Fruit fly (Drosophila melanogaster) whole organism, wandering third instar larva: Measurements from ENCODE around the gene CG14866.
A peak's percentile ranks its signal among the peaks of the same experiment; 100 is the strongest.

Experiments used
- Abd-B ChIP-seq: fragments of >200 bp; optimal IDR thresholded peaks from 2 replicates; lab custom pipeline; 2017; ENCODE audit warnings: missing biosample characterization, missing genetic modification characterization
- CG32264 ChIP-seq: fragments of 200-800 bp; sonication (Bioruptor generic); optimal IDR thresholded peaks from 2 replicates; lab custom pipeline; 2016; ENCODE audit warnings: missing biosample characterization, missing genetic modification characterization
- CG9705 ChIP-seq: fragments of 200-800 bp; sonication (Bioruptor generic); optimal IDR thresholded peaks from 2 replicates; lab custom pipeline; 2018; ENCODE audit warnings: missing biosample characterization, mild to moderate bottlenecking, missing genetic modification characterization
- CrebA ChIP-seq: fragments of 200-800 bp; sonication (Bioruptor generic); optimal IDR thresholded peaks from 2 replicates; lab custom pipeline; 2016; ENCODE audit warnings: missing biosample characterization, mild to moderate bottlenecking, missing genetic modification characterization, borderline replicate concordance
- Dfd ChIP-seq: fragments of >200 bp; optimal IDR thresholded peaks from 2 replicates; lab custom pipeline; 2017; ENCODE audit warnings: missing biosample characterization, missing genetic modification characterization
- Dif ChIP-seq: fragments of 200-275, 200-300 bp; sonication (Bioruptor generic); optimal IDR thresholded peaks from 2 replicates; lab custom pipeline; 2018; ENCODE audit warnings: missing biosample characterization, missing genetic modification characterization; ENCODE audit not compliant: partially characterized antibody
- GATAd ChIP-seq: sonication (Bioruptor generic); optimal IDR thresholded peaks from 2 replicates; lab custom pipeline; 2016; ENCODE audit warnings: missing biosample characterization, missing genetic modification characterization
- HLH106 ChIP-seq: fragments of 200-800 bp; optimal IDR thresholded peaks from 3 replicates; lab custom pipeline; 2019; ENCODE audit warnings: missing biosample characterization, mild to moderate bottlenecking, missing genetic modification characterization, moderate library complexity
- Hnf4 ChIP-seq: fragments of 200-800 bp; sonication (Bioruptor generic); optimal IDR thresholded peaks from 2 replicates; lab custom pipeline; 2016; ENCODE audit warnings: missing biosample characterization, mild to moderate bottlenecking, missing genetic modification characterization
- Hr78 ChIP-seq: fragments of >200 bp; optimal IDR thresholded peaks from 2 replicates; lab custom pipeline; 2017; ENCODE audit warnings: missing biosample characterization, missing genetic modification characterization
- Hr83 ChIP-seq: fragments of 200-300 bp; sonication (Bioruptor generic); optimal IDR thresholded peaks from 2 replicates; lab custom pipeline; 2016; ENCODE audit warnings: missing biosample characterization, mild to moderate bottlenecking, missing genetic modification characterization, moderate library complexity; ENCODE audit not compliant: poor library complexity, severe bottlenecking
- Jra ChIP-seq: sonication (Bioruptor generic); optimal IDR thresholded peaks from 2 replicates; lab custom pipeline; 2016; ENCODE audit warnings: missing biosample characterization, missing genetic modification characterization
- Mio ChIP-seq: sonication (Bioruptor generic); optimal IDR thresholded peaks from 2 replicates; lab custom pipeline; 2016; ENCODE audit warnings: missing biosample characterization, missing genetic modification characterization
- Myc ChIP-seq: fragments of >200 bp; optimal IDR thresholded peaks from 2 replicates; lab custom pipeline; 2017
- N ChIP-seq: fragments of >200 bp; optimal IDR thresholded peaks from 2 replicates; lab custom pipeline; 2018; ENCODE audit warnings: missing biosample characterization, missing external identifiers, missing genetic modification characterization
- OdsH ChIP-seq: fragments of 200-800 bp; sonication (Bioruptor generic); optimal IDR thresholded peaks from 2 replicates; lab custom pipeline; 2016; ENCODE audit warnings: missing biosample characterization, mild to moderate bottlenecking, missing genetic modification characterization
- Rel ChIP-seq, 2 experiments: fragments of 200-800 bp; sonication (Bioruptor generic) in 1 of 2; optimal IDR thresholded peaks; 2 replicates in 1 of 2; 3 replicates in 1 of 2; lab custom pipeline; 2016 to 2019; ENCODE audit warnings: mild to moderate bottlenecking in 2 of 2, missing biosample characterization in 2 of 2, missing genetic modification characterization in 2 of 2, moderate library complexity in 1 of 2
- Sp1 ChIP-seq: fragments of 200-800 bp; sonication (Bioruptor generic); optimal IDR thresholded peaks from 3 replicates; lab custom pipeline; 2019; ENCODE audit warnings: missing biosample characterization, mild to moderate bottlenecking, missing genetic modification characterization, moderate library complexity
- Vsx2 ChIP-seq: fragments of 200-300, 225-300 bp; sonication (Bioruptor generic); optimal IDR thresholded peaks from 2 replicates; lab custom pipeline; 2018; ENCODE audit warnings: missing biosample characterization, missing genetic modification characterization; ENCODE audit not compliant: partially characterized antibody
- br ChIP-seq: fragments of 200-800 bp; sonication (Bioruptor generic); optimal IDR thresholded peaks from 2 replicates; lab custom pipeline; 2016; ENCODE audit warnings: missing biosample characterization, missing genetic modification characterization
- brk ChIP-seq: fragments of 200-800 bp; sonication (Bioruptor generic); optimal IDR thresholded peaks from 2 replicates; lab custom pipeline; 2016; ENCODE audit warnings: missing biosample characterization, mild to moderate bottlenecking, missing genetic modification characterization
- dl ChIP-seq, 2 experiments: fragments of 175-275, 200-275 bp in 1 of 2; fragments of 200-275 bp in 1 of 2; sonication (Bioruptor generic); optimal IDR thresholded peaks; lab custom pipeline; 2018; ENCODE audit warnings: mild to moderate bottlenecking in 2 of 2, missing biosample characterization in 2 of 2, missing genetic modification characterization in 2 of 2, moderate library complexity in 2 of 2; ENCODE audit not compliant: partially characterized antibody in 2 of 2, insufficient read depth in 1 of 2
- dmrt93B ChIP-seq: fragments of 200-800 bp; sonication (Bioruptor generic); optimal IDR thresholded peaks from 2 replicates; lab custom pipeline; 2018; ENCODE audit warnings: missing biosample characterization, mild to moderate bottlenecking, missing genetic modification characterization
- dsf ChIP-seq: sonication (Bioruptor generic); optimal IDR thresholded peaks from 2 replicates; lab custom pipeline; 2016; ENCODE audit warnings: missing biosample characterization, missing genetic modification characterization, borderline replicate concordance
- ey ChIP-seq: fragments of 200-800 bp; sonication (Bioruptor generic); optimal IDR thresholded peaks from 2 replicates; lab custom pipeline; 2016; ENCODE audit warnings: missing biosample characterization, missing genetic modification characterization
- foxo ChIP-seq, 2 experiments: fragments of 200-800 bp; sonication (Bioruptor generic); optimal IDR thresholded peaks; 2 replicates in 1 of 2; 3 replicates in 1 of 2; lab custom pipeline; 2016 to 2017; ENCODE audit warnings: missing biosample characterization in 2 of 2, missing genetic modification characterization in 2 of 2
- fru ChIP-seq: fragments of 200-800 bp; sonication (Bioruptor generic); optimal IDR thresholded peaks from 3 replicates; lab custom pipeline; 2016; ENCODE audit warnings: missing biosample characterization, mild to moderate bottlenecking, missing genetic modification characterization
- h ChIP-seq: fragments of 200-800 bp; sonication (Bioruptor generic); optimal IDR thresholded peaks from 3 replicates; lab custom pipeline; 2016; ENCODE audit warnings: missing biosample characterization, mild to moderate bottlenecking, missing genetic modification characterization
- jim ChIP-seq: fragments of 175-275, 200-325 bp; sonication (Bioruptor generic); optimal IDR thresholded peaks from 2 replicates; lab custom pipeline; 2016; ENCODE audit warnings: missing biosample characterization, mild to moderate bottlenecking, missing genetic modification characterization
- lola ChIP-seq: fragments of >200 bp; optimal IDR thresholded peaks from 2 replicates; lab custom pipeline; 2017; ENCODE audit warnings: missing biosample characterization, missing genetic modification characterization
- pan ChIP-seq: fragments of >200 bp; optimal IDR thresholded peaks from 2 replicates; lab custom pipeline; 2017
- psq ChIP-seq: fragments of 200-800 bp; sonication (Bioruptor generic); optimal IDR thresholded peaks from 3 replicates; lab custom pipeline; 2017; ENCODE audit warnings: missing biosample characterization, mild to moderate bottlenecking, missing genetic modification characterization, moderate library complexity
- rgr ChIP-seq: fragments of 200-800 bp; sonication (Bioruptor generic); optimal IDR thresholded peaks from 3 replicates; lab custom pipeline; 2016; ENCODE audit warnings: missing biosample characterization, mild to moderate bottlenecking, missing genetic modification characterization
- sage ChIP-seq: fragments of 200-800 bp; sonication (Bioruptor generic); optimal IDR thresholded peaks from 2 replicates; lab custom pipeline; 2016; ENCODE audit warnings: missing biosample characterization, mild to moderate bottlenecking, missing genetic modification characterization
- sv ChIP-seq: fragments of 200-800 bp; sonication (Bioruptor generic); optimal IDR thresholded peaks from 3 replicates; lab custom pipeline; 2016; ENCODE audit warnings: missing biosample characterization, missing genetic modification characterization
- tai ChIP-seq: sonication (Bioruptor generic); optimal IDR thresholded peaks from 2 replicates; lab custom pipeline; 2016; ENCODE audit warnings: missing biosample characterization, missing genetic modification characterization
- usp ChIP-seq: fragments of >200 bp; optimal IDR thresholded peaks from 2 replicates; lab custom pipeline; 2017; ENCODE audit warnings: missing biosample characterization, missing genetic modification characterization
- woc ChIP-seq: sonication (Bioruptor generic); optimal IDR thresholded peaks from 2 replicates; lab custom pipeline; 2016; ENCODE audit warnings: missing biosample characterization, mild to moderate bottlenecking, missing genetic modification characterization

The CG14866 gene

DNA sequence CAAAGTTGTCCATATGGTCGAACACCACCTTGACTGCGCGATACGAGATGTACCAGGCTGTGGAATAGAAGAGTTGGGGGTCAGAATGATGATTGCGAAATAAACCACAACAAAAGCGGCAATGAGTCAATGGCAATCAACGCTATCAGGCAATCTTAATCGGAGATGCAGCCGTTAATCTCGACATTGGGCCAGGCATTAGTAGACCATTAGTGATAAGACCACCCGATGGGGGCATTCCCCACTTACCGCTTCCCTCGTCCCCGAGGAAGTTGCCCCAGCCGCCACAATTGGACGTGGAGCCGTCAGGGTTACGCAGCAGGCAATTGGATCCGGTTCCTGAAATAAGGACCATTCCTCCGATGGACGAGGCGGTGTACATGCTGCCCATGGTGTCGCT lies 22.8 kb downstream of the CG14866 start:
- TF ChIP-seq Dfd: no peak
- TF ChIP-seq Rel (GFP tag; optimal IDR thresholded peaks at IDR 0.05; lab: Kevin White, UChicago): no peak
- TF ChIP-seq Rel (tag; optimal IDR thresholded peaks at IDR 0.05; lab: Kevin White, UChicago): peak; percentile 76
- no peak for TF ChIP-seq dsf

DNA sequence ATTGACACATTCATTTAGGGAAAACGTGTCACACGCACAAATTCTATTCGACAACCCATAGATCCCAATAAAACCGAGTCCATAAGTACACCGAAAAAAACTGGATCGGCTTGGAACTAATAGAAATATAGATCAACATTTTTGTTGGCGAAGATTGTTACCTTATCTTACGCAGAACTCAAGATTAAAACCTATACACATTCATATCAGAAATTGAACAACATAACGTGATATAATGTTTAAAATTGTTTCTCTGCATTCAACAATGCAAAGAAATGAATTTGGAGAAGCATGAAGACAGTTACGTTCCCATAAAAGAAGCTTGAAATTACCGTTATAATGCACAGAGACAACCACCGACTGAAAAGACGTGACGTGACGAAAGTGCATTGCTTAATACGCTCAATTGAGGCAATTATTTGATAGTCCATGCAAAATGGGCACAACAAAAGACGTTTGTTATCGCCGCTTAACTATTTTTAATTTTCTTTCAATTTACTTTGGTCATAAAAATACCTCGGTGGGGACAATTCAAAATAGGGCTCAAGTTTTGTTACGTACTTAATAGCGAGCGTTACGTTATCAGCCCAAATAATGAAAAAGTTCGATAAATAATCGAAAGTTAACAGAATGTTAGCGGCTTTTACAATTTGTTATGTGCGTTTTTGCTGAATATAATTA lies 23.9 kb downstream of the CG14866 start, which contains the start of gene SerRS-m:
TSS of gene SerRS-m (plus strand) at position 616 of the 681 bp plus-strand sequence.
- TF ChIP-seq fru (no peak), HLH106 (tag; lab: Kevin White, UChicago) (no peak), usp (GFP tag; lab: Kevin White, UChicago) (no peak), dsf (no peak), CG32264 (GFP tag; lab: Kevin White, UChicago) (no peak), dmrt93B (GFP tag; lab: Kevin White, UChicago) (no peak), N (GFP tag; lab: Kevin White, UChicago) (no peak), Jra (no peak), Vsx2 (GFP tag; lab: Kevin White, UChicago) (no peak), tai (GFP tag; lab: Kevin White, UChicago) (no peak), psq (no peak), Rel (GFP tag; optimal IDR thresholded peaks at IDR 0.05; lab: Kevin White, UChicago) (no peak), Rel (tag; optimal IDR thresholded peaks at IDR 0.05; lab: Kevin White, UChicago) (no peak)
- TF ChIP-seq, all 38 proteins: peak for 0

DNA sequence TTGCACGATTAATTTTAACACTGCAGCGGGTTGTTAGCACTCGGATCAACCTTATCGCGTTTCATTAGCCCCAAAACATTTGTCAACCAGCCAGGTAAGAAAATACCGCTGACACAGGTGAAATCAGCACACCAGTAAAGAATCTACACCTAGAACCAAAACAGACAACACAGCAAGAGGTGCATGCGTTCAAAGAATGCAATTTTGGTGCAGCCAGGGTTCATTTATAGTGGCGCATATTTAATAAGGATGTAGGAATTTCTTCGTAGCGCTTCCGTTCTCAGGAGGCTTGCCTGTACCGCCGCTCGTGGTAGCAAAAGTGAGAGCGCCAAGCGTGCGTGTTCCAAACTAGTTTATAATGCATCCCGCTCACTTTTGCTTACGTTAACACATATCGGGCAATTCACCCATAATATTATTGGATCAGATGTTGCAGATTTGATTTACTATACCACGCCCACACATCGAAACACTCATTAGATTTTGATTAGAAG lies 26.2 kb downstream of the CG14866 start:
- TF ChIP-seq foxo (GFP tag; optimal IDR thresholded peaks at IDR 0.05; lab: Kevin White, UChicago): peak in 1 of 2 experiments; percentile 38
- peak; percentile 12 for TF ChIP-seq OdsH (GFP tag; lab: Kevin White, UChicago)
- peak; percentile 7 for TF ChIP-seq ey
- no peak for TF ChIP-seq lola
- peak; percentile 16 for TF ChIP-seq HLH106 (tag; lab: Kevin White, UChicago)

DNA sequence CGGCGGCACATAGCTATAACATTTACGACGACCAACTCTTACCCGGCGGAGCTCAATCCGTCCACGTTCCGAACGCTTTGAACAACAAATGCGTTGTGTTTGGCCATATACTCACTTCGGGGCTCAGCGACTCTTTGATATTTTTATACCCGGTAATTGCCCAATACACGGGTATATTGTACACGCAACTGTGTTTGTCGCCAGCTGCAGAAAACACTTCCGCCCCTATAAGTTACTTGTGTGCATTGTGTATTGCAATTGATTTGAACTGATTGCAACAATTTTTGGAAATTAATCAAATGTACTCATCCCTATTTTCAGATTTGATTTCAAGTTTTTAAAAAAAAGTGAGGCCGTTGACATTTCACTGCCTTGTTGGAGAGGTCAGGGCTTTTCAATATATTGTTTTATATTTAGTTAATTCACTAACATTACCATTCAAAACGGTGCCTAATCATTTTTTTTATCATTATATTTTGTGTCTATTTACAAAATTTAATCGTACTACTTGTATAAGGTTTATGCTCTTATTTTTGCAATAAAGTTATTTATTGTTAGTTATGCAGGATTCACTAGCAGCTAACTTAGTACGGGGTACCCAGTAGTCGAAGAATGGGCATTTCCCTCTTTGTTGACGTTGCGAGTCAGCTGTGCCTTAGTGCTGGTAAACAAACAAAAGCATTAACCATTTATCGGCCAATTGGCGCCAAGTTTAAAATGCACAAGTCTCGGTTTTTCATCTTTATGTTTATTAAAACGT lies 26.8 kb downstream of the CG14866 start, which contains the start of gene Nagk:
TSS of gene Nagk (minus strand) at position 331 of the 760 bp plus-strand sequence.
- TF ChIP-seq GATAd: no peak
- TF ChIP-seq dl (GFP tag; optimal IDR thresholded peaks at IDR 0.05; lab: Kevin White, UChicago; ENCODE audit: insufficient read depth in 1 of 2, partially characterized antibody in 2 of 2): no peak
- TF ChIP-seq CG32264 (GFP tag; lab: Kevin White, UChicago): peak; percentile 34
- peak; percentile 89 for TF ChIP-seq woc (GFP tag; lab: Kevin White, UChicago)
- TF ChIP-seq Dfd: no peak
- TF ChIP-seq Dif (GFP tag; lab: Kevin White, UChicago): peak; percentile 37
- peak; percentile 70 for TF ChIP-seq h (GFP tag; lab: Kevin White, UChicago)
- TF ChIP-seq Hr78 (GFP tag; lab: Kevin White, UChicago): no peak
- no peak for TF ChIP-seq usp (GFP tag; lab: Kevin White, UChicago)
- peak; percentile 71 for TF ChIP-seq ey
- TF ChIP-seq br: peak; percentile 49
- TF ChIP-seq fru: peak; percentile 73
- TF ChIP-seq Jra: peak; percentile 57
- TF ChIP-seq lola: no peak
- TF ChIP-seq Rel (GFP tag; optimal IDR thresholded peaks at IDR 0.05; lab: Kevin White, UChicago): no peak
- TF ChIP-seq Rel (tag; optimal IDR thresholded peaks at IDR 0.05; lab: Kevin White, UChicago): peak; percentile 93
- TF ChIP-seq dmrt93B (GFP tag; lab: Kevin White, UChicago): no peak
- peak; percentile 86 for TF ChIP-seq pan (lab: Kevin White, UChicago)
- peak; percentile 63 for TF ChIP-seq rgr
- TF ChIP-seq foxo (GFP tag; optimal IDR thresholded peaks at IDR 0.05; lab: Kevin White, UChicago): peak in 1 of 2 experiments; percentile 76
- TF ChIP-seq tai (GFP tag; lab: Kevin White, UChicago): no peak
- no peak for TF ChIP-seq Vsx2 (GFP tag; lab: Kevin White, UChicago)
- TF ChIP-seq CG9705 (GFP tag; lab: Kevin White, UChicago): peak; percentile 34
- no peak for TF ChIP-seq N (GFP tag; lab: Kevin White, UChicago)
- peak; percentile 56 for TF ChIP-seq HLH106 (tag; lab: Kevin White, UChicago)
- TF ChIP-seq OdsH (GFP tag; lab: Kevin White, UChicago): peak; percentile 68
- no peak for TF ChIP-seq Abd-B (GFP tag; lab: Kevin White, UChicago)
- TF ChIP-seq dsf: no peak
- TF ChIP-seq Hr83 (GFP tag; lab: Kevin White, UChicago): peak; percentile 82
- TF ChIP-seq Sp1 (GFP tag; lab: Kevin White, UChicago): peak; percentile 68
- TF ChIP-seq Mio (GFP tag; lab: Kevin White, UChicago): no peak
- TF ChIP-seq brk: no peak
- TF ChIP-seq Myc (lab: Kevin White, UChicago): no peak
- no peak for TF ChIP-seq jim
- TF ChIP-seq Hnf4 (GFP tag; lab: Kevin White, UChicago): no peak
- no peak for TF ChIP-seq CrebA (GFP tag; lab: Kevin White, UChicago)
- peak; percentile 65 for TF ChIP-seq sv (GFP tag; lab: Kevin White, UChicago)
- peak; percentile 51 for TF ChIP-seq psq
- TF ChIP-seq sage (GFP tag; lab: Kevin White, UChicago): no peak
- TF ChIP-seq, all 38 proteins: peak for 19
